Worm (Caenorhabditis elegans): ENCODE data around the gene F14B8.4.

ce11 chrX:6889374-6889773, 10.4 kb downstream of the F14B8.4 start, which contains the start of gene unc-6:
- TF ChIP-seq T22C8.4 (GFP tag; IDR thresholded peaks at IDR 0.05) (no peak), klf-2 (GFP tag; conservative IDR thresholded peaks at IDR 0.05) (no peak)
